Worm (Caenorhabditis elegans) whole organism, young adult: Measurements from ENCODE around the gene C26B9.5.

Experiments
- B0336.3 ChIP-seq: fragments of 200-800 bp; sonication (Bioruptor generic); IDR thresholded peaks from 2 replicates; pipeline ENCODE4 v1.3.6; 2022; ENCODE audit warnings: missing genetic modification characterization, missing compliant biosample characterization
- F55B11.4 ChIP-seq: sonication (generic microtip); optimal IDR thresholded peaks from 2 replicates; lab custom pipeline; 2016; ENCODE audit warnings: missing compliant biosample characterization, missing genetic modification characterization, borderline replicate concordance; ENCODE audit not compliant: insufficient read depth
- F57A8.1 ChIP-seq: fragments of 200-800 bp; sonication (Bioruptor generic); optimal IDR thresholded peaks from 2 replicates; lab custom pipeline; 2018; ENCODE audit warnings: mild to moderate bottlenecking, missing genetic modification characterization, moderate library complexity, missing compliant biosample characterization
- T26A5.8 ChIP-seq: sonication (generic microtip); optimal IDR thresholded peaks from 2 replicates; lab custom pipeline; 2016; ENCODE audit warnings: missing genetic modification characterization, missing compliant biosample characterization
- Y67H2A.10 ChIP-seq: fragments of 200-800 bp; sonication (Bioruptor generic); conservative IDR thresholded peaks from 2 replicates; pipeline ENCODE4 v1.3.6; 2022; ENCODE audit warnings: missing genetic modification reagents, missing genetic modification characterization, missing compliant biosample characterization
- Y95B8A.8 ChIP-seq: fragments of 200-800 bp; sonication (Bioruptor generic); IDR thresholded peaks from 2 replicates; pipeline ENCODE4 v1.3.6; 2022; ENCODE audit warnings: missing genetic modification reagents, missing genetic modification characterization, missing compliant biosample characterization
- ZK185.1 ChIP-seq: sonication (generic microtip); optimal IDR thresholded peaks from 2 replicates; lab custom pipeline; 2016; ENCODE audit warnings: mild to moderate bottlenecking, missing genetic modification characterization, missing compliant biosample characterization; ENCODE audit not compliant: poor library complexity, severe bottlenecking
- akir-1 ChIP-seq: fragments of 200-800 bp; sonication (Bioruptor generic); optimal IDR thresholded peaks from 2 replicates; lab custom pipeline; 2018; ENCODE audit warnings: mild to moderate bottlenecking, missing genetic modification characterization, moderate library complexity, missing compliant biosample characterization
- ama-1 ChIP-seq, 3 experiments: fragments of 150-350 bp in 1 of 3; sonication (generic microtip) in 2 of 3; optimal IDR thresholded peaks; 2 replicates each; lab custom pipeline; 2014 to 2018; ENCODE audit warnings: missing biosample characterization in 2 of 3, missing genetic modification characterization in 2 of 3, missing genetic modification reagents in 2 of 3
- aptf-3 ChIP-seq: fragments of 200-800 bp; sonication (Bioruptor generic); IDR thresholded peaks from 2 replicates; pipeline ENCODE4 v1.3.6; 2022; ENCODE audit warnings: missing genetic modification characterization, missing compliant biosample characterization
- athp-1 ChIP-seq: sonication (generic microtip); optimal IDR thresholded peaks from 2 replicates; lab custom pipeline; 2017; ENCODE audit warnings: mild to moderate bottlenecking, missing genetic modification characterization, missing compliant biosample characterization
- attf-6 ChIP-seq: fragments of 200-800 bp; sonication (Bioruptor generic); IDR thresholded peaks from 2 replicates; pipeline ENCODE4 v1.3.6; 2022; ENCODE audit warnings: missing genetic modification reagents, missing genetic modification characterization, missing compliant biosample characterization
- bed-1 ChIP-seq: fragments of 200-800 bp; sonication (Bioruptor generic); IDR thresholded peaks from 2 replicates; pipeline ENCODE4 v1.3.6; 2022; ENCODE audit warnings: missing genetic modification reagents, missing genetic modification characterization, missing compliant biosample characterization
- cebp-1 ChIP-seq, 2 experiments: fragments of 200-800 bp in 1 of 2; sonication (Bioruptor generic) in 1 of 2; sonication (generic microtip) in 1 of 2; IDR thresholded peaks in 1 of 2; optimal IDR thresholded peaks in 1 of 2; 2 replicates each; pipeline versions ENCODE4 v1.3.6 to Lab custom; 2017 to 2022; ENCODE audit warnings: missing compliant biosample characterization in 2 of 2, missing genetic modification characterization in 2 of 2, mild to moderate bottlenecking in 1 of 2, missing genetic modification reagents in 1 of 2, moderate library complexity in 1 of 2
- ceh-100 ChIP-seq: fragments of 200-800 bp; sonication (Bioruptor generic); IDR thresholded peaks from 2 replicates; pipeline ENCODE4 v1.3.6; 2022; ENCODE audit warnings: missing genetic modification reagents, missing genetic modification characterization, missing compliant biosample characterization
- ceh-40 ChIP-seq: fragments of 200-800 bp; sonication (Bioruptor generic); IDR thresholded peaks from 2 replicates; pipeline ENCODE4 v1.3.6; 2022; ENCODE audit warnings: missing genetic modification characterization, missing compliant biosample characterization
- ceh-91 ChIP-seq: fragments of 200-800 bp; sonication (Bioruptor generic); IDR thresholded peaks from 2 replicates; pipeline ENCODE4 v1.3.6; 2022; ENCODE audit warnings: missing genetic modification reagents, missing genetic modification characterization, missing compliant biosample characterization
- egl-18 ChIP-seq: fragments of 200-800 bp; sonication (Bioruptor generic); IDR thresholded peaks from 2 replicates; pipeline ENCODE4 v1.3.6; 2022; ENCODE audit warnings: missing genetic modification reagents, missing genetic modification characterization, missing compliant biosample characterization
- egl-44 ChIP-seq: fragments of 200-800 bp; sonication (Bioruptor generic); IDR thresholded peaks from 2 replicates; pipeline ENCODE4 v1.3.6; 2022; ENCODE audit warnings: missing genetic modification reagents, missing genetic modification characterization, missing compliant biosample characterization
- egrh-3 ChIP-seq: fragments of 200-800 bp; sonication (Bioruptor generic); IDR thresholded peaks from 2 replicates; pipeline ENCODE4 v1.3.6; 2022; ENCODE audit warnings: missing genetic modification reagents, missing genetic modification characterization, missing compliant biosample characterization
- fkh-3 ChIP-seq: sonication (generic microtip); optimal IDR thresholded peaks from 2 replicates; lab custom pipeline; 2016; ENCODE audit warnings: mild to moderate bottlenecking, missing genetic modification characterization, missing compliant biosample characterization
- gei-17 ChIP-seq: fragments of 200-800 bp; sonication (Bioruptor generic); optimal IDR thresholded peaks from 2 replicates; lab custom pipeline; 2018; ENCODE audit warnings: mild to moderate bottlenecking, missing genetic modification characterization, missing compliant biosample characterization
- hlh-12 ChIP-seq: sonication (generic microtip); optimal IDR thresholded peaks from 2 replicates; lab custom pipeline; 2016; ENCODE audit warnings: missing genetic modification characterization, missing compliant biosample characterization
- hmg-20 ChIP-seq: fragments of 200-800 bp; sonication (Bioruptor generic); IDR thresholded peaks from 2 replicates; pipeline ENCODE4 v1.3.6; 2022; ENCODE audit warnings: missing genetic modification reagents, missing genetic modification characterization, missing compliant biosample characterization
- lag-1 ChIP-seq: fragments of 200-800 bp; sonication (Bioruptor generic); IDR thresholded peaks from 2 replicates; pipeline ENCODE4 v1.3.6; 2022; ENCODE audit warnings: missing genetic modification reagents, missing genetic modification characterization, missing compliant biosample characterization
- let-607 ChIP-seq, 2 experiments: fragments of 200-800 bp in 1 of 2; sonication (Bioruptor generic) in 1 of 2; sonication (generic microtip) in 1 of 2; optimal IDR thresholded peaks; 2 replicates each; lab custom pipeline; 2016 to 2018; ENCODE audit warnings: mild to moderate bottlenecking in 2 of 2, missing compliant biosample characterization in 2 of 2, missing genetic modification characterization in 2 of 2, moderate library complexity in 2 of 2, missing genotype in 1 of 2
- lin-35 ChIP-seq, 3 experiments: fragments of 150-350 bp in 2 of 3; sonication (generic microtip) in 1 of 3; optimal IDR thresholded peaks; 2 replicates each; lab custom pipeline; 2014 to 2018; ENCODE audit warnings: missing biosample characterization in 3 of 3, missing genetic modification characterization in 3 of 3, missing genetic modification reagents in 3 of 3
- lin-40 ChIP-seq: sonication (generic microtip); optimal IDR thresholded peaks from 2 replicates; lab custom pipeline; 2016; ENCODE audit warnings: missing genetic modification characterization, mild to moderate bottlenecking, missing compliant biosample characterization, missing genotype, missing genetic modification reagents
- madf-8 ChIP-seq: fragments of 200-800 bp; sonication (Bioruptor generic); conservative IDR thresholded peaks from 2 replicates; pipeline ENCODE4 v1.3.6; 2022; ENCODE audit warnings: missing genetic modification reagents, missing genetic modification characterization, missing compliant biosample characterization
- mes-4 ChIP-seq: sonication (generic microtip); optimal IDR thresholded peaks from 2 replicates; lab custom pipeline; 2016; ENCODE audit warnings: missing genotype, missing genetic modification characterization, missing compliant biosample characterization
- nfya-1 ChIP-seq: sonication (generic microtip); optimal IDR thresholded peaks from 2 replicates; lab custom pipeline; 2017; ENCODE audit warnings: antibody characterized with exemption, missing compliant biosample characterization, missing genetic modification characterization, borderline replicate concordance; ENCODE audit not compliant: insufficient read depth
- nhr-120 ChIP-seq: fragments of 200-800 bp; sonication (Bioruptor generic); IDR thresholded peaks from 2 replicates; pipeline ENCODE4 v1.3.6; 2022; ENCODE audit warnings: missing genetic modification characterization, missing compliant biosample characterization
- nhr-90 ChIP-seq: sonication (generic microtip); optimal IDR thresholded peaks from 2 replicates; lab custom pipeline; 2016; ENCODE audit warnings: missing genotype, mild to moderate bottlenecking, missing genetic modification characterization, missing compliant biosample characterization
- repo-1 ChIP-seq: sonication (generic microtip); optimal IDR thresholded peaks from 2 replicates; lab custom pipeline; 2017; ENCODE audit warnings: mild to moderate bottlenecking, missing genetic modification characterization, missing compliant biosample characterization
- sea-2 ChIP-seq: fragments of 200-800 bp; sonication (Bioruptor generic); IDR thresholded peaks from 2 replicates; pipeline ENCODE4 v1.3.6; 2022; ENCODE audit warnings: missing genetic modification characterization, missing compliant biosample characterization
- snpc-1.1 ChIP-seq: sonication (generic microtip); optimal IDR thresholded peaks from 2 replicates; lab custom pipeline; 2017; ENCODE audit warnings: missing genetic modification characterization, mild to moderate bottlenecking, missing compliant biosample characterization, antibody characterized with exemption, moderate library complexity, missing genotype, missing genetic modification reagents; ENCODE audit not compliant: insufficient read depth
- somi-1 ChIP-seq: fragments of 200-800 bp; sonication (Bioruptor generic); optimal IDR thresholded peaks from 2 replicates; lab custom pipeline; 2018; ENCODE audit warnings: mild to moderate bottlenecking, missing genetic modification characterization, missing compliant biosample characterization
- sptf-2 ChIP-seq: fragments of 200-800 bp; sonication (Bioruptor generic); optimal IDR thresholded peaks from 2 replicates; lab custom pipeline; 2018; ENCODE audit warnings: mild to moderate bottlenecking, missing genetic modification characterization, missing compliant biosample characterization
- tbx-9 ChIP-seq: sonication (generic microtip); optimal IDR thresholded peaks from 2 replicates; lab custom pipeline; 2016; ENCODE audit warnings: borderline replicate concordance, missing genetic modification characterization, inconsistent platforms, missing compliant biosample characterization
- unc-62 ChIP-seq: fragments of 150-350 bp; optimal IDR thresholded peaks from 2 replicates; lab custom pipeline; 2014; ENCODE audit warnings: missing biosample characterization, missing genetic modification reagents, missing genetic modification characterization
- xnd-1 ChIP-seq: sonication (generic microtip); optimal IDR thresholded peaks from 2 replicates; lab custom pipeline; 2016; ENCODE audit warnings: missing genotype, missing genetic modification reagents, missing genetic modification characterization, missing compliant biosample characterization
- zfh-2 ChIP-seq: fragments of 200-800 bp; sonication (Bioruptor generic); conservative IDR thresholded peaks from 2 replicates; pipeline ENCODE4 v1.3.6; 2022; ENCODE audit warnings: missing genetic modification reagents, missing genetic modification characterization, missing compliant biosample characterization
- ztf-22 ChIP-seq: fragments of 200-800 bp; sonication (Bioruptor generic); optimal IDR thresholded peaks from 2 replicates; lab custom pipeline; 2018; ENCODE audit warnings: mild to moderate bottlenecking, missing genetic modification characterization, moderate library complexity, missing compliant biosample characterization
- ztf-25 ChIP-seq: fragments of 200-800 bp; sonication (Bioruptor generic); IDR thresholded peaks from 2 replicates; pipeline ENCODE4 v1.3.6; 2022; ENCODE audit warnings: missing genetic modification reagents, missing genetic modification characterization, missing compliant biosample characterization
- ztf-28 ChIP-seq: fragments of 200-800 bp; sonication (Bioruptor generic); IDR thresholded peaks from 2 replicates; pipeline ENCODE4 v1.3.6; 2022; ENCODE audit warnings: missing genetic modification reagents, missing genetic modification characterization, missing compliant biosample characterization
- ztf-6 ChIP-seq: fragments of 200-800 bp; sonication (Bioruptor generic); IDR thresholded peaks from 2 replicates; pipeline ENCODE4 v1.3.6; 2022; ENCODE audit warnings: missing genetic modification reagents, missing genetic modification characterization, missing compliant biosample characterization

The C26B9.5 gene

ce11 chrX:5319214-5319838, 10.0 kb upstream of the C26B9.5 start (continued):
- TF ChIP-seq F55B11.4, result no peak
- TF ChIP-seq hlh-12 (tag; lab: Kevin White, UChicago), result no peak
- TF ChIP-seq cebp-1 (GFP tag; IDR thresholded peaks at IDR 0.05; lab: Robert Waterston, UW), result no peak
- no peak for TF ChIP-seq cebp-1 (tag; optimal IDR thresholded peaks at IDR 0.05; lab: Kevin White, UChicago)
- TF ChIP-seq nhr-120 (GFP tag; lab: Robert Waterston, UW), result 0 out of 2 replicates have a peak, but pooled peaks have one; percentile 36
- TF ChIP-seq zfh-2, result no peak
- TF ChIP-seq ztf-6, result no peak
- TF ChIP-seq ama-1 (optimal IDR thresholded peaks at IDR 0.05; lab: Kevin White, UChicago), result no peak
- TF ChIP-seq ama-1 (GFP tag; optimal IDR thresholded peaks at IDR 0.05; lab: Kevin White, UChicago), result peak; percentile 77 to 84
- peak; percentile 89; the same call in 1 of the 2 replicates for TF ChIP-seq ztf-25 (GFP tag; lab: Robert Waterston, UW)
- no peak for TF ChIP-seq bed-1
- TF ChIP-seq egl-18 (GFP tag; lab: Robert Waterston, UW), result no peak
- TF ChIP-seq B0336.3 (GFP tag; lab: Robert Waterston, UW), result no peak
- TF ChIP-seq fkh-3 (tag; lab: Kevin White, UChicago), result no peak
- peak; percentile 83 for TF ChIP-seq snpc-1.1
- TF ChIP-seq Y95B8A.8 (GFP tag; lab: Robert Waterston, UW), result no peak
- TF ChIP-seq ceh-100 (GFP tag; lab: Robert Waterston, UW), result no peak
- no peak for TF ChIP-seq attf-6 (GFP tag; lab: Robert Waterston, UW)
- no peak for TF ChIP-seq sptf-2 (GFP tag; lab: Kevin White, UChicago)
- TF ChIP-seq akir-1 (GFP tag; lab: Kevin White, UChicago), result no peak
- no peak for TF ChIP-seq nfya-1 (tag; lab: Kevin White, UChicago)
- no peak for TF ChIP-seq F57A8.1
- TF ChIP-seq ztf-22 (GFP tag; lab: Kevin White, UChicago), result no peak
- TF ChIP-seq hmg-20 (GFP tag; lab: Robert Waterston, UW), result peak; percentile 76
- TF ChIP-seq egrh-3 (GFP tag; lab: Robert Waterston, UW), result no peak
- TF ChIP-seq ztf-28 (GFP tag; lab: Robert Waterston, UW), result no peak
- no peak for TF ChIP-seq unc-62 (GFP tag; lab: Kevin White, UChicago)
- no peak for TF ChIP-seq somi-1
- TF ChIP-seq T26A5.8 (tag; lab: Kevin White, UChicago), result peak; percentile 32
- TF ChIP-seq let-607 (tag; optimal IDR thresholded peaks at IDR 0.05; lab: Kevin White, UChicago), result peak; percentile 15 to 31
- peak; percentile 64; the same call in 1 of the 2 replicates for TF ChIP-seq egl-44 (GFP tag; lab: Robert Waterston, UW)
- TF ChIP-seq Y67H2A.10 (GFP tag; lab: Robert Waterston, UW), result no peak
- TF ChIP-seq madf-8 (GFP tag; lab: Robert Waterston, UW), result no peak
- no peak for TF ChIP-seq nhr-90
- no peak for TF ChIP-seq repo-1 (tag; lab: Kevin White, UChicago)
- TF ChIP-seq sea-2, result no peak
- 0 out of 2 replicates have a peak, but pooled peaks have one; percentile 36 for TF ChIP-seq lag-1 (GFP tag; lab: Robert Waterston, UW)
- TF ChIP-seq ceh-91 (GFP tag; lab: Robert Waterston, UW), result no peak
- peak in 1 of 3 experiments; percentile 57 for TF ChIP-seq lin-35 (GFP tag; optimal IDR thresholded peaks at IDR 0.05; lab: Kevin White, UChicago)
- TF ChIP-seq lin-40, result peak; percentile 63
- peak; percentile 79 for TF ChIP-seq ceh-40 (GFP tag; lab: Robert Waterston, UW)
- no peak for TF ChIP-seq tbx-9
- no peak for TF ChIP-seq athp-1 (tag; lab: Kevin White, UChicago)
- TF ChIP-seq gei-17 (GFP tag; lab: Kevin White, UChicago), result no peak
- TF ChIP-seq ZK185.1 (tag; lab: Kevin White, UChicago), result peak; percentile 84
- peak; percentile 72 for TF ChIP-seq mes-4 (tag; lab: Kevin White, UChicago)
- no peak; the same call in 1 of the 2 replicates for TF ChIP-seq aptf-3 (GFP tag; lab: Robert Waterston, UW)
- TF ChIP-seq xnd-1, result no peak
